Worm (Caenorhabditis elegans): ENCODE measurements around the gene C46F11.4.

The C46F11.4 gene

ce11 chrIII:3677378-3677777, 13.3 kb upstream of the C46F11.4 start:
- no peak for TF ChIP-seq mxl-2 (GFP tag; conservative IDR thresholded peaks at IDR 0.05)
- TF ChIP-seq php-3 (GFP tag; IDR thresholded peaks at IDR 0.05): no peak
- no peak for TF ChIP-seq nhr-41 (GFP tag; IDR thresholded peaks at IDR 0.05)
- no peak for TF ChIP-seq Y75B8A.6 (GFP tag; IDR thresholded peaks at IDR 0.05)
- TF ChIP-seq ceh-20 (GFP tag; IDR thresholded peaks at IDR 0.05): 0 out of 2 replicates have a peak, but pooled peaks have one; percentile 52
- TF ChIP-seq Y105C5A.15 (GFP tag; IDR thresholded peaks at IDR 0.05): no peak
- TF ChIP-seq T26A8.4 (GFP tag; IDR thresholded peaks at IDR 0.05): peak; percentile 50; the same call in 1 of the 2 replicates
- no peak for TF ChIP-seq ZK337.2 (GFP tag; IDR thresholded peaks at IDR 0.05)
- no peak for TF ChIP-seq zag-1 (tag; optimal IDR thresholded peaks at IDR 0.05)
- no peak for TF ChIP-seq ceh-62 (tag; optimal IDR thresholded peaks at IDR 0.05)
- TF ChIP-seq nhr-28 (tag; optimal IDR thresholded peaks at IDR 0.05): no peak
- peak; percentile 80 for TF ChIP-seq ctbp-1 (GFP tag; IDR thresholded peaks at IDR 0.05)
- peak; percentile 67 for TF ChIP-seq ceh-28 (tag; optimal IDR thresholded peaks at IDR 0.05)
- TF ChIP-seq ces-1 (GFP tag; optimal IDR thresholded peaks at IDR 0.05): peak; percentile 43
- TF ChIP-seq sdz-12 (GFP tag; optimal IDR thresholded peaks at IDR 0.05): no peak
- TF ChIP-seq jun-1 (tag; optimal IDR thresholded peaks at IDR 0.05): no peak
- TF ChIP-seq aly-2 (tag; optimal IDR thresholded peaks at IDR 0.05): no peak
- no peak for TF ChIP-seq skn-1 (tag; optimal IDR thresholded peaks at IDR 0.05)
- TF ChIP-seq saeg-2 (GFP tag; IDR thresholded peaks at IDR 0.05): peak; percentile 9; the same call in 1 of the 2 replicates
- no peak for TF ChIP-seq lin-13 (GFP tag; optimal IDR thresholded peaks at IDR 0.05)
- peak; percentile 33 for TF ChIP-seq nhr-48 (tag; optimal IDR thresholded peaks at IDR 0.05)
- TF ChIP-seq F37D6.2 (tag; optimal IDR thresholded peaks at IDR 0.05): peak; percentile 43
- peak in 1 of 2 experiments; percentile 56 for TF ChIP-seq mdl-1 (tag; optimal IDR thresholded peaks at IDR 0.05)
- TF ChIP-seq lin-38 (GFP tag; IDR thresholded peaks at IDR 0.05): 0 out of 2 replicates have a peak, but pooled peaks have one; percentile 18
- TF ChIP-seq F49E8.2 (tag; optimal IDR thresholded peaks at IDR 0.05; ENCODE audit: borderline replicate concordance): no peak
- no peak for TF ChIP-seq dmd-8 (GFP tag; IDR thresholded peaks at IDR 0.05)
- no peak for TF ChIP-seq lin-15B (tag; optimal IDR thresholded peaks at IDR 0.05)
- peak in 1 of 2 experiments; percentile 65 for TF ChIP-seq hif-1 (tag; optimal IDR thresholded peaks at IDR 0.05)
- no peak for TF ChIP-seq nhr-237 (tag; optimal IDR thresholded peaks at IDR 0.05)
- peak; percentile 85 for TF ChIP-seq hmg-1.1 (GFP tag; IDR thresholded peaks at IDR 0.05)
- TF ChIP-seq madf-5 (GFP tag; IDR thresholded peaks at IDR 0.05): no peak
- no peak for TF ChIP-seq nhr-6 (tag; optimal IDR thresholded peaks at IDR 0.05)
- no peak for TF ChIP-seq lin-1 (GFP tag; IDR thresholded peaks at IDR 0.05)
- TF ChIP-seq fkh-10 (GFP tag; optimal IDR thresholded peaks at IDR 0.05): peak; percentile 93
- TF ChIP-seq dve-1 (tag; optimal IDR thresholded peaks at IDR 0.05; ENCODE audit: insufficient read depth): peak; percentile 32
- no peak for TF ChIP-seq F10B5.3 (tag; optimal IDR thresholded peaks at IDR 0.05)
- no peak for TF ChIP-seq nhr-42 (GFP tag; IDR thresholded peaks at IDR 0.05)
- TF ChIP-seq rbr-2 (tag; optimal IDR thresholded peaks at IDR 0.05): peak; percentile 85
- no peak for TF ChIP-seq gei-8 (GFP tag; optimal IDR thresholded peaks at IDR 0.05)
- peak; percentile 61 for TF ChIP-seq lin-39 (tag; optimal IDR thresholded peaks at IDR 0.05)
- TF ChIP-seq egl-43 (GFP tag; IDR thresholded peaks at IDR 0.05): peak; percentile 72
- peak; percentile 32 for TF ChIP-seq nhr-11 (tag; optimal IDR thresholded peaks at IDR 0.05)
- peak; percentile 60 to 81 for TF ChIP-seq lsy-2 (tag; optimal IDR thresholded peaks at IDR 0.05)
- peak; percentile 29 for TF ChIP-seq dpl-1 (GFP tag; optimal IDR thresholded peaks at IDR 0.05)
- no peak for TF ChIP-seq zfp-3 (GFP tag; conservative IDR thresholded peaks at IDR 0.05)
- no peak for TF ChIP-seq nhr-10 (tag; optimal IDR thresholded peaks at IDR 0.05)
- TF ChIP-seq hlh-30 (tag; optimal IDR thresholded peaks at IDR 0.05; ENCODE audit: insufficient read depth): peak; percentile 73
- TF ChIP-seq snpc-4 (tag; optimal IDR thresholded peaks at IDR 0.05): no peak
- TF ChIP-seq daf-8 (GFP tag; IDR thresholded peaks at IDR 0.05): no peak
- no peak for TF ChIP-seq F44E2.7 (GFP tag; IDR thresholded peaks at IDR 0.05)
- TF ChIP-seq pqm-1 (tag; optimal IDR thresholded peaks at IDR 0.05): no peak
- TF ChIP-seq mep-1 (tag; optimal IDR thresholded peaks at IDR 0.05): peak; percentile 74
